Fruit fly (Drosophila melanogaster) whole organism, embryonic: ENCODE data around the gene CG14052.
A peak's percentile ranks its signal among the peaks of the same experiment; 100 is the strongest.

ENCODE experiments used
- Abd-B ChIP-seq: fragments of 200-800 bp; sonication (Bioruptor generic); optimal IDR thresholded peaks from 2 replicates; lab custom pipeline; 2018; ENCODE audit warnings: missing biosample characterization, mild to moderate bottlenecking, missing genetic modification characterization, moderate library complexity
- CG10147 ChIP-seq: fragments of 200-800 bp; sonication (Bioruptor generic); optimal IDR thresholded peaks from 2 replicates; lab custom pipeline; 2019; ENCODE audit warnings: missing biosample characterization, mild to moderate bottlenecking, missing genetic modification characterization, moderate library complexity
- CG10267 ChIP-seq: fragments of 200-800 bp; sonication (Bioruptor generic); optimal IDR thresholded peaks from 2 replicates; lab custom pipeline; 2018; ENCODE audit warnings: missing biosample characterization, mild to moderate bottlenecking, missing genetic modification characterization, moderate library complexity
- CG10462 ChIP-seq: fragments of 200-800 bp; sonication (Bioruptor generic); optimal IDR thresholded peaks from 2 replicates; lab custom pipeline; 2016; ENCODE audit warnings: missing biosample characterization, missing genetic modification characterization
- CG10543 ChIP-seq: fragments of 200-800 bp; sonication (Bioruptor generic); optimal IDR thresholded peaks from 3 replicates; lab custom pipeline; 2017; ENCODE audit warnings: missing biosample characterization, mild to moderate bottlenecking, missing genetic modification characterization, moderate library complexity
- CG12299 ChIP-seq: fragments of 200-800 bp; sonication (Bioruptor generic); optimal IDR thresholded peaks from 2 replicates; lab custom pipeline; 2018; ENCODE audit warnings: missing biosample characterization, mild to moderate bottlenecking, missing genetic modification characterization
- CG13123 ChIP-seq: fragments of 200-800 bp; sonication (Bioruptor generic); optimal IDR thresholded peaks from 2 replicates; lab custom pipeline; 2016; ENCODE audit warnings: missing biosample characterization, missing genetic modification characterization
- CG14441 ChIP-seq: fragments of 200-800 bp; sonication (Bioruptor generic); IDR thresholded peaks from 2 replicates; pipeline ENCODE4 v1.3.6; 2022; ENCODE audit warnings: missing biosample characterization, missing genetic modification characterization
- CG14667 ChIP-seq: fragments of 200-800 bp; sonication (Bioruptor generic); IDR thresholded peaks from 2 replicates; pipeline ENCODE4 v1.3.6; 2022; ENCODE audit warnings: missing biosample characterization, missing genetic modification characterization
- CG16813 ChIP-seq: fragments of 200-800 bp; sonication (Bioruptor generic); IDR thresholded peaks from 3 replicates; pipeline ENCODE4 v1.3.6; 2022; ENCODE audit warnings: missing biosample characterization, missing genetic modification characterization; ENCODE audit not compliant: partially characterized antibody
- CG17361 ChIP-seq: fragments of 200-800 bp; sonication (Bioruptor generic); IDR thresholded peaks from 3 replicates; pipeline ENCODE4 v1.3.6; 2022; ENCODE audit warnings: missing biosample characterization, missing genetic modification characterization
- CG4282 ChIP-seq: fragments of 200-800 bp; sonication (Bioruptor generic); optimal IDR thresholded peaks from 2 replicates; lab custom pipeline; 2016; ENCODE audit warnings: missing biosample characterization, missing genetic modification characterization
- CG4707 ChIP-seq: fragments of 200-800 bp; sonication (Bioruptor generic); optimal IDR thresholded peaks from 2 replicates; lab custom pipeline; 2018; ENCODE audit warnings: missing biosample characterization, mild to moderate bottlenecking, missing genetic modification characterization, moderate library complexity
- CG6791 ChIP-seq: fragments of 200-800 bp; sonication (Bioruptor generic); IDR thresholded peaks from 3 replicates; pipeline ENCODE4 v1.3.6; 2022; ENCODE audit warnings: missing biosample characterization, missing genetic modification characterization; ENCODE audit not compliant: partially characterized antibody
- CG6813 ChIP-seq: fragments of 200-800 bp; sonication (Bioruptor generic); optimal IDR thresholded peaks from 2 replicates; lab custom pipeline; 2017; ENCODE audit warnings: missing biosample characterization, missing genetic modification characterization, mild to moderate bottlenecking, moderate library complexity, missing genetic modification reagents
- CG7963 ChIP-seq: fragments of 200-800 bp; sonication (Bioruptor generic); IDR thresholded peaks from 3 replicates; pipeline ENCODE4 v1.3.6; 2022; ENCODE audit warnings: missing biosample characterization, missing genetic modification characterization; ENCODE audit not compliant: partially characterized antibody
- CG9727 ChIP-seq: fragments of 200-800 bp; sonication (Bioruptor generic); optimal IDR thresholded peaks from 3 replicates; lab custom pipeline; 2017; ENCODE audit warnings: missing biosample characterization, mild to moderate bottlenecking, missing genetic modification characterization
- CG9797 ChIP-seq: fragments of 200-800 bp; sonication (Bioruptor generic); optimal IDR thresholded peaks from 3 replicates; lab custom pipeline; 2018; ENCODE audit warnings: missing biosample characterization, mild to moderate bottlenecking, missing genetic modification characterization
- CTCF ChIP-seq: fragments of 200-800 bp; sonication (Bioruptor generic); optimal IDR thresholded peaks from 2 replicates; lab custom pipeline; 2017; ENCODE audit warnings: missing biosample characterization, mild to moderate bottlenecking, missing genetic modification characterization, moderate library complexity
- Fer2 ChIP-seq: fragments of 200-800 bp; sonication (Bioruptor generic); optimal IDR thresholded peaks from 2 replicates; lab custom pipeline; 2018; ENCODE audit warnings: missing biosample characterization, mild to moderate bottlenecking, missing genetic modification characterization, moderate library complexity
- HHEX ChIP-seq: fragments of 200-800 bp; sonication (Bioruptor generic); optimal IDR thresholded peaks from 3 replicates; lab custom pipeline; 2017; ENCODE audit warnings: missing biosample characterization, mild to moderate bottlenecking, missing genetic modification characterization, missing genetic modification reagents
- HLH4C ChIP-seq: fragments of 200-800 bp; sonication (Bioruptor generic); IDR thresholded peaks from 3 replicates; pipeline ENCODE4 v1.3.6; 2022; ENCODE audit warnings: missing biosample characterization, missing genetic modification characterization; ENCODE audit not compliant: partially characterized antibody
- Hr78 ChIP-seq, 2 experiments: fragments of 200-800 bp in 1 of 2; fragments of >200 bp in 1 of 2; sonication (Bioruptor generic) in 1 of 2; optimal IDR thresholded peaks; 2 replicates each; lab custom pipeline; 2017 to 2019; ENCODE audit warnings: missing biosample characterization in 2 of 2, missing genetic modification characterization in 2 of 2, mild to moderate bottlenecking in 1 of 2, moderate library complexity in 1 of 2
- MTF-1 ChIP-seq: fragments of 200-800 bp; sonication (Bioruptor generic); optimal IDR thresholded peaks from 2 replicates; lab custom pipeline; 2018; ENCODE audit warnings: missing biosample characterization, mild to moderate bottlenecking, missing genetic modification characterization, borderline replicate concordance
- Med ChIP-seq: fragments of 200-800 bp; sonication (Bioruptor generic); peaks from one replicate; lab custom pipeline; 2016; ENCODE audit warnings: missing biosample characterization, missing genetic modification characterization, mild to moderate bottlenecking, inconsistent platforms, moderate library complexity
- Mes4 ChIP-seq: fragments of 200-800 bp; sonication (Bioruptor generic); optimal IDR thresholded peaks from 2 replicates; lab custom pipeline; 2016; ENCODE audit warnings: missing biosample characterization, missing genetic modification characterization
- Mrtf ChIP-seq: fragments of 200-800 bp; sonication (Bioruptor generic); IDR thresholded peaks from 3 replicates; pipeline ENCODE4 v1.3.6; 2022; ENCODE audit warnings: missing biosample characterization, missing genetic modification characterization
- Sox102F ChIP-seq: fragments of 200-800 bp; sonication (Bioruptor generic); optimal IDR thresholded peaks from 2 replicates; lab custom pipeline; 2018; ENCODE audit warnings: missing biosample characterization, mild to moderate bottlenecking, missing genetic modification characterization, moderate library complexity
- Ssrp ChIP-seq: fragments of 200-800 bp; sonication (Bioruptor generic); optimal IDR thresholded peaks from 2 replicates; lab custom pipeline; 2018; ENCODE audit warnings: missing biosample characterization, mild to moderate bottlenecking, missing genetic modification characterization, moderate library complexity
- Taf1 ChIP-seq: fragments of 200-800 bp; sonication (Bioruptor generic); IDR thresholded peaks from 2 replicates; pipeline ENCODE4 v1.3.6; 2022; ENCODE audit warnings: missing biosample characterization, missing genetic modification characterization
- Xrp1 ChIP-seq: fragments of 200-800 bp; sonication (Bioruptor generic); IDR thresholded peaks from 2 replicates; pipeline ENCODE4 v1.3.6; 2022; ENCODE audit warnings: missing biosample characterization, missing genetic modification characterization
- aop ChIP-seq: fragments of 200-800 bp; sonication (Bioruptor generic); IDR thresholded peaks from 2 replicates; pipeline ENCODE4 v1.3.6; 2022; ENCODE audit warnings: missing biosample characterization, missing genetic modification characterization
- cas ChIP-seq: fragments of 200-800 bp; sonication (Bioruptor generic); IDR thresholded peaks from 2 replicates; pipeline ENCODE4 v1.3.6; 2022; ENCODE audit warnings: missing biosample characterization, missing genetic modification characterization
- chif ChIP-seq, 2 experiments: fragments of 200-800 bp; sonication (Bioruptor generic); optimal IDR thresholded peaks; 3 replicates each; lab custom pipeline; 2016; ENCODE audit warnings: missing biosample characterization in 2 of 2, missing genetic modification characterization in 2 of 2
- chm ChIP-seq: fragments of 200-800 bp; sonication (Bioruptor generic); IDR thresholded peaks from 2 replicates; pipeline ENCODE4 v1.3.6; 2022; ENCODE audit warnings: missing biosample characterization, missing genetic modification characterization
- crol ChIP-seq: fragments of 200-800 bp; sonication (Bioruptor generic); IDR thresholded peaks from 2 replicates; pipeline ENCODE4 v1.3.6; 2022; ENCODE audit warnings: missing biosample characterization, missing genetic modification characterization
- disco-r ChIP-seq: fragments of 200-800 bp; sonication (Bioruptor generic); optimal IDR thresholded peaks from 2 replicates; lab custom pipeline; 2016; ENCODE audit warnings: missing biosample characterization, missing genetic modification characterization
- hbn ChIP-seq: fragments of 200-800 bp; sonication (Bioruptor generic); IDR thresholded peaks from 2 replicates; pipeline ENCODE4 v1.3.6; 2022; ENCODE audit warnings: missing biosample characterization, missing genetic modification characterization; ENCODE audit not compliant: partially characterized antibody
- inv ChIP-seq: fragments of 200-800 bp; sonication (Bioruptor generic); IDR thresholded peaks from 2 replicates; pipeline ENCODE4 v1.3.6; 2022; ENCODE audit warnings: missing biosample characterization, missing genetic modification characterization; ENCODE audit not compliant: partially characterized antibody
- jumu ChIP-seq: fragments of 200-800 bp; sonication (Bioruptor generic); optimal IDR thresholded peaks from 3 replicates; lab custom pipeline; 2016; ENCODE audit warnings: missing biosample characterization, missing genetic modification characterization
- lilli ChIP-seq: fragments of 200-800 bp; sonication (Bioruptor generic); optimal IDR thresholded peaks from 3 replicates; lab custom pipeline; 2016; ENCODE audit warnings: missing biosample characterization, missing genetic modification characterization
- luna ChIP-seq: fragments of 200-800 bp; sonication (Bioruptor generic); optimal IDR thresholded peaks from 2 replicates; lab custom pipeline; 2016; ENCODE audit warnings: missing biosample characterization, missing genetic modification characterization
- onecut ChIP-seq: fragments of 200-800 bp; sonication (Bioruptor generic); IDR thresholded peaks from 2 replicates; pipeline ENCODE4 v1.3.6; 2022; ENCODE audit warnings: missing biosample characterization, missing genetic modification characterization
- phol ChIP-seq: fragments of 200-800 bp; sonication (Bioruptor generic); optimal IDR thresholded peaks from 3 replicates; lab custom pipeline; 2018; ENCODE audit warnings: missing biosample characterization, mild to moderate bottlenecking, missing genetic modification characterization, moderate library complexity
- scrt ChIP-seq: fragments of 200-800 bp; sonication (Bioruptor generic); optimal IDR thresholded peaks from 2 replicates; lab custom pipeline; 2018; ENCODE audit warnings: missing biosample characterization, mild to moderate bottlenecking, missing genetic modification characterization, moderate library complexity
- sens-2 ChIP-seq: fragments of 200-800 bp; sonication (Bioruptor generic); IDR thresholded peaks from 2 replicates; pipeline ENCODE4 v1.3.6; 2022; ENCODE audit warnings: missing biosample characterization, missing genetic modification characterization
- so ChIP-seq: fragments of 200-800 bp; sonication (Bioruptor generic); IDR thresholded peaks from 3 replicates; pipeline ENCODE4 v1.3.6; 2022; ENCODE audit warnings: missing biosample characterization, missing genetic modification characterization
- toy ChIP-seq: fragments of 200-800 bp; sonication (Bioruptor generic); IDR thresholded peaks from 2 replicates; pipeline ENCODE4 v1.3.6; 2022; ENCODE audit warnings: missing biosample characterization, missing genetic modification characterization
- zfh2 ChIP-seq: fragments of 200-800 bp; sonication (Bioruptor generic); optimal IDR thresholded peaks from 2 replicates; lab custom pipeline; 2016; ENCODE audit warnings: missing biosample characterization, missing genetic modification characterization

The CG14052 gene

DNA sequence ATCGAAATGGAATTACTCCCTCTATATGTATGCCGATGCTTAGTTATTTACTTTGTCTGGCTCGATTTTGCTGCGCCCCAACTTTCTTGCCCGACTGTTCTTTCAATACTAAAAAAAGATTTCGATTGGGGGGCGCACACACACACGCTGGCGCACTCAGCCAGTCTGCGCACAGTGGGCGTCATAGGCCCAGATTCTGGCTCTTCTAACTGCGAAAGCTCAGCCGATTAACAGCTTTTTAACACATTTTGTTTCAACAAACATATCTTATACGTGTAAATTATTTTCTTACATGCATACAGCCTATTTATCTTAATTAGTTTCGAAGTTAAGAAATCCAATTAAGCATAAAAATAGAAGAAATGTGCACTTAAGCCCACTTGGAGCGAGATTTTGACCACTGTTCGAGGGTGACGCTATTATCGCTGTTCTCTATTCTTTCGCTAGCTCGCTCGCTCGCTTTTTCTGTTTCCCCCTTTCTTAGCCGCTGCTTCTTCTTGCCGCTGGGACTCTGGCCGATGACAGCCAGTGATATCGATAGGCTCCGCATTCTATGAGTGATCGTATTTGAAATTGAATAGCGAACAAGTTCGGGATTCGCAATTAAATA is 1.3 kb upstream of the CG14052 start, which contains the start of gene Vinc:
Gene Vinc (minus strand): TSS at position 387 of the 610 bp plus-strand sequence.
- TF ChIP-seq crol (GFP tag; lab: Robert Waterston, UW) (peak; percentile 12; the same call in 1 of the 2 replicates), Abd-B (GFP tag; lab: Kevin White, UChicago) (peak; percentile 44), Ssrp (tag; lab: Kevin White, UChicago) (peak; percentile 54), toy (GFP tag; lab: Robert Waterston, UW) (no peak; the same call in 1 of the 2 replicates), CG9727 (GFP tag; lab: Kevin White, UChicago) (peak; percentile 83), chm (peak; percentile 52; the same call in 1 of the 2 replicates), CG4707 (GFP tag; lab: Kevin White, UChicago) (peak; percentile 100), CG10267 (tag; lab: Kevin White, UChicago) (peak; percentile 82), aop (GFP tag; lab: Robert Waterston, UW) (no peak), CG10147 (GFP tag; lab: Kevin White, UChicago) (peak; percentile 91), HHEX (peak; percentile 90), Fer2 (tag; lab: Kevin White, UChicago) (peak; percentile 87), so (GFP tag; lab: Robert Waterston, UW) (peak; percentile 88), CG6791 (GFP tag; lab: Robert Waterston, UW) (peak; percentile 53; the same call in 1 of the 3 replicates), phol (tag; lab: Kevin White, UChicago) (peak; percentile 87), CG7963 (0 out of 3 replicates have a peak, but pooled peaks have one; percentile 7), Sox102F (GFP tag; lab: Kevin White, UChicago) (no peak), CG14441 (peak; percentile 84), jumu (GFP tag; lab: Kevin White, UChicago) (peak; percentile 86), Xrp1 (peak; percentile 91), CG10543 (GFP tag; lab: Kevin White, UChicago) (peak; percentile 96), CG14667 (GFP tag; lab: Robert Waterston, UW) (peak; percentile 74), HLH4C (GFP tag; lab: Robert Waterston, UW) (peak; percentile 60), scrt (peak; percentile 87), MTF-1 (GFP tag; lab: Kevin White, UChicago) (peak; percentile 48), lilli (GFP tag; lab: Kevin White, UChicago) (peak; percentile 81), CG12299 (peak; percentile 77), sens-2 (GFP tag; lab: Robert Waterston, UW) (peak; percentile 64), Taf1 (GFP tag; lab: Robert Waterston, UW) (peak; percentile 84), CG16813 (peak; percentile 49; the same call in 2 of the 3 replicates), cas (peak; percentile 68; the same call in 1 of the 2 replicates), CG4282 (GFP tag; lab: Kevin White, UChicago) (peak; percentile 18), luna (GFP tag; lab: Kevin White, UChicago) (peak; percentile 64), Mrtf (GFP tag; lab: Robert Waterston, UW) (peak; percentile 77; the same call in 2 of the 3 replicates), onecut (peak; percentile 82), Mes4 (GFP tag; lab: Kevin White, UChicago) (peak; percentile 41), CG6813 (GFP tag; lab: Kevin White, UChicago) (peak; percentile 85), hbn (GFP tag; lab: Robert Waterston, UW) (no peak), inv (GFP tag; lab: Robert Waterston, UW) (no peak), Med (GFP tag; lab: Kevin White, UChicago) (peak; percentile 98), CG17361 (peak; percentile 94), disco-r (peak; percentile 38), zfh2 (peak; percentile 55), CG9797 (GFP tag; lab: Kevin White, UChicago) (peak; percentile 42), Hr78 (GFP tag; optimal IDR thresholded peaks at IDR 0.05; lab: Kevin White, UChicago) (no peak), chif (GFP tag; optimal IDR thresholded peaks at IDR 0.05; lab: Kevin White, UChicago) (peak; percentile 13 to 85), CTCF (GFP tag; lab: Kevin White, UChicago) (peak; percentile 38), CG13123 (GFP tag; lab: Kevin White, UChicago) (peak; percentile 49), CG10462 (GFP tag; lab: Kevin White, UChicago) (peak; percentile 56)
